Worm (Caenorhabditis elegans): Measurements from ENCODE around the gene pigq-1.

ce11 chrIV:11189411-11189810, 42.4 kb upstream of the pigq-1 start, which contains the start of gene fbxb-79:
- TF ChIP-seq nhr-28 (tag; optimal IDR thresholded peaks at IDR 0.05) (no peak), snpc-4 (tag; optimal IDR thresholded peaks at IDR 0.05) (no peak), nhr-12 (tag; optimal IDR thresholded peaks at IDR 0.05) (no peak), nhr-237 (tag; optimal IDR thresholded peaks at IDR 0.05) (no peak), pha-4 (tag; optimal IDR thresholded peaks at IDR 0.05) (no peak), elt-1 (tag; optimal IDR thresholded peaks at IDR 0.05; ENCODE audit: borderline replicate concordance, insufficient read depth) (no peak)

Data from whole organism, mixed stage, embryonic.